Worm (Caenorhabditis elegans) whole organism, mixed stage, embryonic: ENCODE results near the gene gcna-1.

Experiments
- ceh-39 ChIP-seq: fragments of 150-350 bp; optimal IDR thresholded peaks from 2 replicates; lab custom pipeline; 2014; ENCODE audit warnings: missing biosample characterization, missing genetic modification characterization
- ces-1 ChIP-seq: fragments of 150-350 bp; optimal IDR thresholded peaks from 2 replicates; lab custom pipeline; 2014; ENCODE audit warnings: missing biosample characterization, missing genetic modification reagents, missing genetic modification characterization
- elt-3 ChIP-seq: fragments of 150-350 bp; optimal IDR thresholded peaks from 2 replicates; lab custom pipeline; 2014; ENCODE audit warnings: missing biosample characterization, missing genetic modification characterization
- lin-13 ChIP-seq: fragments of 150-350 bp; optimal IDR thresholded peaks from 2 replicates; lab custom pipeline; 2014; ENCODE audit warnings: missing biosample characterization, missing genetic modification characterization
- lsy-2 ChIP-seq: fragments of 150-350 bp; optimal IDR thresholded peaks from 2 replicates; lab custom pipeline; 2014; ENCODE audit warnings: missing biosample characterization, missing genetic modification characterization
- mep-1 ChIP-seq: fragments of 150-350 bp; optimal IDR thresholded peaks from 2 replicates; lab custom pipeline; 2017; ENCODE audit warnings: missing biosample characterization, missing genetic modification reagents, missing genetic modification characterization, inconsistent platforms
- nhr-237 ChIP-seq: fragments of 150-350 bp; optimal IDR thresholded peaks from 2 replicates; lab custom pipeline; 2014; ENCODE audit warnings: missing biosample characterization, missing genetic modification characterization
- pha-4 ChIP-seq: fragments of 150-350 bp; optimal IDR thresholded peaks from 2 replicates; lab custom pipeline; 2018; ENCODE audit warnings: missing biosample characterization, missing genetic modification reagents, missing genetic modification characterization
- snpc-4 ChIP-seq: fragments of 150-350 bp; optimal IDR thresholded peaks from 2 replicates; lab custom pipeline; 2014; ENCODE audit warnings: missing biosample characterization, missing genetic modification characterization
- sptf-1 ChIP-seq: sonication (generic microtip); optimal IDR thresholded peaks from 2 replicates; lab custom pipeline; 2017; ENCODE audit warnings: mild to moderate bottlenecking, missing genetic modification characterization, moderate library complexity, missing compliant biosample characterization
- unc-39 ChIP-seq: fragments of 150-350 bp; optimal IDR thresholded peaks from 2 replicates; lab custom pipeline; 2014; ENCODE audit warnings: missing biosample characterization, missing genetic modification characterization
- ztf-11 ChIP-seq: fragments of 150-350 bp; optimal IDR thresholded peaks from 2 replicates; lab custom pipeline; 2014; ENCODE audit warnings: missing biosample characterization, missing genetic modification characterization

- TF ChIP-seq nhr-237 (no peak), lin-13 (tag; lab: Kevin White, UChicago) (no peak), pha-4 (no peak), elt-3 (tag; lab: Kevin White, UChicago) (no peak), ceh-39 (no peak), ztf-11 (tag; lab: Kevin White, UChicago) (no peak), lsy-2 (tag; lab: Kevin White, UChicago) (no peak), mep-1 (tag; lab: Kevin White, UChicago) (no peak), ces-1 (no peak), snpc-4 (tag; lab: Kevin White, UChicago) (no peak), unc-39 (tag; lab: Kevin White, UChicago) (no peak), sptf-1 (tag; lab: Kevin White, UChicago) (no peak)
These were observed 23.5 kb downstream of the gcna-1 start, which contains the start of gene T04C9.3 for ce11 chrIII:5985340-5985739.
